Worm (Caenorhabditis elegans) whole organism, L1 larva: ENCODE results near the gene tbx-34.

Source experiments
- ces-1 ChIP-seq: fragments of 150-350 bp; optimal IDR thresholded peaks from 2 replicates; lab custom pipeline; 2014; ENCODE audit warnings: missing biosample characterization, missing genetic modification reagents, missing genetic modification characterization
- mab-9 ChIP-seq: fragments of 200-800 bp; sonication (Bioruptor generic); IDR thresholded peaks from 2 replicates; pipeline ENCODE4 v1.3.6; 2022; ENCODE audit warnings: missing genetic modification reagents, missing genetic modification characterization, missing compliant biosample characterization
- mep-1 ChIP-seq: fragments of 150-350 bp; optimal IDR thresholded peaks from 2 replicates; lab custom pipeline; 2014; ENCODE audit warnings: missing biosample characterization, missing genetic modification characterization
- nhr-28 ChIP-seq: fragments of 150-350 bp; optimal IDR thresholded peaks from 2 replicates; lab custom pipeline; 2014; ENCODE audit warnings: missing biosample characterization, missing genetic modification characterization
- pqm-1 ChIP-seq: sonication (generic microtip); optimal IDR thresholded peaks from 3 replicates; lab custom pipeline; 2017; ENCODE audit warnings: missing biosample characterization, missing genetic modification characterization
- snpc-4 ChIP-seq: fragments of 150-350 bp; optimal IDR thresholded peaks from 2 replicates; lab custom pipeline; 2014; ENCODE audit warnings: missing biosample characterization, missing genetic modification characterization
- tbx-2 ChIP-seq: sonication (generic microtip); optimal IDR thresholded peaks from 2 replicates; lab custom pipeline; 2016; ENCODE audit warnings: missing genetic modification characterization, missing compliant biosample characterization
- zag-1 ChIP-seq: fragments of 150-350 bp; optimal IDR thresholded peaks from 2 replicates; lab custom pipeline; 2014; ENCODE audit warnings: missing biosample characterization, missing genetic modification characterization
- zip-4 ChIP-seq: fragments of 200-800 bp; sonication (Bioruptor generic); optimal IDR thresholded peaks from 2 replicates; lab custom pipeline; 2018; ENCODE audit warnings: mild to moderate bottlenecking, missing genetic modification characterization, moderate library complexity, missing compliant biosample characterization
- ztf-11 ChIP-seq, 2 experiments: sonication (generic microtip); optimal IDR thresholded peaks; 2 replicates each; lab custom pipeline; 2016 to 2017; ENCODE audit warnings: missing genetic modification characterization in 2 of 2, missing biosample characterization in 1 of 2, missing compliant biosample characterization in 1 of 2

DNA sequence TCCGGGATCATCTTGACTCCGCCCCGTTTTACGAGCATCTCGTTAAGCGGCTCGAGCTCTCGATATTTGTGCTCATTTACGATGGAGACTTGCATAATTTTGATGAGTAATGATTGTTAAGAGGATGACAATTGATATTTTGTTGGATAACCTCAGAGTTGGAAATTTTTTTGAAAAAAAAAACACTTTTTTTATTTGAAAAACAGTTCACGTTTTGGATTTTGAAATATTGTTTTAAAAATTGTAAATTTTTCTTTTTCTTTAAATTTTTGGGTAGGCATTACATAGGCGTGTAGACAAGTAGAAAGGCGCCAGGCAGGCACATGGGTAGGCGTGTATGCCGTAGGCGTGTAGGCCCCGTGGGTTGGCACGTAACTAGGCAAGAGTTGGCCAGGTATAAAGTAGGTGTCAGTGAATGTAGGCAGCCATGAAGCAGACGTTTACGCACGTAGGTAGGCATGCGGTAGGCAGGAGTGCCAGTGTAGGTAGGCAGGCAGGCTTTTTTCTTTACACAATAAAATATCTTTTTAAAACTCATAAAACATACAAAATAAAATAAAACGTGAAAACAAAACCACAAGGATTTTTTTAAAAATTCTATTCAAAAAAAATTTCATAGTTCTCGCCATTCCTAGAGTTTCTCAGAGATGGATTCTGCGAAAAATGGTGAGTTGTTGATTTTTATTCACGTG is at the start of gene tbx-34, which contains the start of gene wht-8:
- no peak for TF ChIP-seq mep-1 (tag; lab: Kevin White, UChicago)
- TF ChIP-seq tbx-2, result no peak
- no peak for TF ChIP-seq zag-1 (tag; lab: Kevin White, UChicago)
- no peak for TF ChIP-seq snpc-4 (tag; lab: Kevin White, UChicago)
- TF ChIP-seq nhr-28, result no peak
- TF ChIP-seq ces-1 (GFP tag; lab: Kevin White, UChicago), result no peak
- no peak for TF ChIP-seq ztf-11 (tag; optimal IDR thresholded peaks at IDR 0.05; lab: Kevin White, UChicago)
- TF ChIP-seq pqm-1, result no peak
- no peak for TF ChIP-seq mab-9
- no peak for TF ChIP-seq zip-4 (GFP tag; lab: Kevin White, UChicago)
